Fruit fly (Drosophila melanogaster): ENCODE data around the gene Set8.
A peak's percentile ranks its signal among the peaks of the same experiment; 100 is the strongest.

The Set8 gene

DNA sequence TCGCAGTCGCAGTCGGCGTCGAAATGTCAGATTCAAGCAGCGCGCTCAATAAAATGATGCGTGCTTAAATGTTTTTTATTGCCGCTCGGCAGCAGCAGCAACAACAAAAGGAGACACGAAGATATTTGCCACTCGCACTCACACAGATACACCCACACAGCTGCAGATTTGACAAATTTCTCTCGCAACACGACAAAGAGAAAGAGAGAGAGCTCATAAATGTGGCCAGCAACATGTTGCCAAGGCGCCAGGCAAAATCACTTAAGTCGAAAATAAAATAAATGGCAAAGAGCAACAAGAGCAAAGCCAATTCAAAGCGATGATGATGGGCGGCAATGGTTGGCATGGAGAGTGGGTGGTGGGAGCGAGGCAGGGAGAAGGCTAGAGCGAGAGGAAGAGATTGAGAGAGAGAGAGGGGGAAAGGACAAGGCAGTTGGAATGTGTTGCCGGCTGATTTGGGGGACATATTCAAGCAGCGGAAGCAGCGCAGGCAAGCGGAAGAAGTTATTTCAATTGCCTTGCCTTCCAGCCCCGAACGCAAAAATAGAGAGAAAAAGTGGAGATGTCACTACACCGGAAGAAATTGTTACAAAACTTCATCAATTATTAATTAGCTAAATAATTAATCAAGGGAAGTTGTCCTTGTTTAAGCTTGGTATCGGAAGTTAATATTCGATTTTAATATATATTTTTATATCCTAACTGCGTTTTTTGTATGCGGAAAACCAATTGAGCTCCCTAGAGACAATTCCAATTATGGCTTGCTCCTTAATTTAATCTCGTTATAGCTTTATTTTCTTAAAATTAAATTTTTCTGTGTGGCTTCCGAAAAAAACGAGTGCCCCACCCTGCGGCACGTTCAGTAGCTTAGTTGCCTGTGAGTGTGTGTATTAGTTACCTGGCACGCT is 31.3 kb downstream of the Set8 start:
- TF ChIP-seq bab1 (GFP tag; optimal IDR thresholded peaks at IDR 0.05) (peak; percentile 3), kay (GFP tag; ENCODE audit: borderline replicate concordance) (peak; percentile 46), toe (GFP tag; optimal IDR thresholded peaks at IDR 0.05) (no peak), Clk (GFP tag; optimal IDR thresholded peaks at IDR 0.05) (no peak), ovo (GFP tag; optimal IDR thresholded peaks at IDR 0.05) (no peak), pad (GFP tag; optimal IDR thresholded peaks at IDR 0.05) (no peak), CG12768 (GFP tag; optimal IDR thresholded peaks at IDR 0.05) (no peak), Crg-1 (GFP tag; optimal IDR thresholded peaks at IDR 0.05) (no peak), Hr96 (GFP tag; optimal IDR thresholded peaks at IDR 0.05) (no peak), CG7045 (GFP tag; optimal IDR thresholded peaks at IDR 0.05) (no peak), tj (GFP tag; optimal IDR thresholded peaks at IDR 0.05) (peak; percentile 27), cnc (optimal IDR thresholded peaks at IDR 0.05) (no peak), CG33017 (tag; optimal IDR thresholded peaks at IDR 0.05) (no peak), CG7101 (tag; optimal IDR thresholded peaks at IDR 0.05) (no peak), cic (GFP tag; optimal IDR thresholded peaks at IDR 0.05) (no peak), CG1620 (GFP tag; optimal IDR thresholded peaks at IDR 0.05) (no peak)

DNA sequence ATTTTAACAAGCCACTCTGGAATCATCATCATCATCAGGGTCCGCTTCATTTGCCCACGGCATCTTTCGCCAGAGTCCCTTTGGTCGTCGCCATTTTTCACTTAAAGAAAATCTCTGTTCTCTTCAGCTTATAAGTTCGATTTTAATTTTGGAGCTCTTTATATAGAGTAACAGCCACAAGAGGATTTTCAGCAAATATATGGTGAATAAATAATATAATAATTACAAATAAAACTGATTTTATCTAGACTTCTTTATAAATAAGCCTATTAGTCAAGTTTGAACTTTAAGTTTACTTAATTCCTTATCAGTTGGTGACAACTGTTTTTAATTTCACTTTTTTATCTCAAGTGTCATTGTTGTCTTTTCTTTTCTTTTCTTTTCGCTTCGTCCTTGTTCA is 32.6 kb downstream of the Set8 start:
- TF ChIP-seq CG11617 (GFP tag; optimal IDR thresholded peaks at IDR 0.05): no peak
- no peak for TF ChIP-seq Mnt (GFP tag; optimal IDR thresholded peaks at IDR 0.05)
- no peak for TF ChIP-seq CG7101 (tag; optimal IDR thresholded peaks at IDR 0.05)
- peak; percentile 3 for TF ChIP-seq kay (GFP tag; ENCODE audit: borderline replicate concordance)
- no peak for TF ChIP-seq CG33017 (tag; optimal IDR thresholded peaks at IDR 0.05)

DNA sequence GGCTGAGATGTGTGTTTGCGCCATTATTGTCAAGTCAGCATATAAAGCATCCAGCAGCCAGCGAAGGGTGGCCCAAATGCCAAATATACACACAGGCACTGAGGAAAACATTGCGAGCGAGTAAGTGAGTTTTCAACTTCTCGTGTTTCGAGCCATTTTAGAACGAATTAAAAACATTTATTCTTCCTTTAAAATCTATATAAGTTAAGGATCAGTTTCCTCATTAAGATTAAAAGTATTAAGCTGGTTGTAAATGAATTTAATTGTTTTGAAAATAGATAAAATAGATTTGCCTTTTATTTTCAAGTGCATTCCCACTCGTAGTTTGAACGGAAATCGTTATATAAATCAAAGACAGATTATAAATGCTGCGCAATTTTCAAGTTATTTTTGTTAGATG is 35.6 kb downstream of the Set8 start:
- TF ChIP-seq kay (GFP tag; ENCODE audit: borderline replicate concordance): no peak
- TF ChIP-seq CG12768 (GFP tag; optimal IDR thresholded peaks at IDR 0.05): no peak
- TF ChIP-seq cic (GFP tag; optimal IDR thresholded peaks at IDR 0.05): no peak
- no peak for TF ChIP-seq pad (GFP tag; optimal IDR thresholded peaks at IDR 0.05)
- no peak for TF ChIP-seq Crg-1 (GFP tag; optimal IDR thresholded peaks at IDR 0.05)
- no peak for TF ChIP-seq toe (GFP tag; optimal IDR thresholded peaks at IDR 0.05)
- no peak for TF ChIP-seq CG7045 (GFP tag; optimal IDR thresholded peaks at IDR 0.05)
- no peak for TF ChIP-seq Mnt (GFP tag; optimal IDR thresholded peaks at IDR 0.05)
- no peak for TF ChIP-seq ovo (GFP tag; optimal IDR thresholded peaks at IDR 0.05)
- TF ChIP-seq CG14711 (tag; optimal IDR thresholded peaks at IDR 0.05): no peak
- TF ChIP-seq CG7101 (tag; optimal IDR thresholded peaks at IDR 0.05): no peak
- no peak for TF ChIP-seq Hr96 (GFP tag; optimal IDR thresholded peaks at IDR 0.05)

DNA sequence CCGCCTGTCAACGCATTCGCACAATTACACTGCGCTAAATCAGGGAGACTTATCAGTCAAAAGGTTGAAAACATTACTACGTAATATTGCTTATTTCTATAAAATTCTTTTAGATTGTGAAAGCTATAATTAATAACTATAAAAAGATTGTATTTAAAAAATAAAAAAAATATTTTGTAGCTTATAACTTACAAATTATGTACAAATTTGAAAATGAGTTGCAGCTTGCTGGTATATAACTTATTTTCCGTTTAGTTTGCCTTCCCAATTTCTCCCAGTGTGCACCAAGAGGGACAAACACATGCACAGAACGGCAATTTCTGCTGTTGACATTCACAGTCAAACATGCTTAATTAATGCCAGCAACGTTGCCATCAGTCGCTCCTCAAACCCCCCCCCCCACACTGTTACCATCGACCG is 37.9 kb downstream of the Set8 start:
- no peak for TF ChIP-seq CG1620 (GFP tag; optimal IDR thresholded peaks at IDR 0.05)
- no peak for TF ChIP-seq Crg-1 (GFP tag; optimal IDR thresholded peaks at IDR 0.05)
- no peak for TF ChIP-seq kay (GFP tag; ENCODE audit: borderline replicate concordance)
- no peak for TF ChIP-seq toe (GFP tag; optimal IDR thresholded peaks at IDR 0.05)
- TF ChIP-seq CG14711 (tag; optimal IDR thresholded peaks at IDR 0.05): peak; percentile 54
- TF ChIP-seq CG7101 (tag; optimal IDR thresholded peaks at IDR 0.05): peak; percentile 70
- TF ChIP-seq ovo (GFP tag; optimal IDR thresholded peaks at IDR 0.05): peak; percentile 20
- TF ChIP-seq pad (GFP tag; optimal IDR thresholded peaks at IDR 0.05): peak; percentile 41
- peak; percentile 76 for TF ChIP-seq CG11617 (GFP tag; optimal IDR thresholded peaks at IDR 0.05)
- peak; percentile 55 for TF ChIP-seq tj (GFP tag; optimal IDR thresholded peaks at IDR 0.05)
- peak; percentile 58 for TF ChIP-seq Clk (GFP tag; optimal IDR thresholded peaks at IDR 0.05)
- TF ChIP-seq bab1 (GFP tag; optimal IDR thresholded peaks at IDR 0.05): peak; percentile 47
- TF ChIP-seq CG7045 (GFP tag; optimal IDR thresholded peaks at IDR 0.05): peak; percentile 77
- no peak for TF ChIP-seq Mnt (GFP tag; optimal IDR thresholded peaks at IDR 0.05)
- peak; percentile 58 for TF ChIP-seq CG12768 (GFP tag; optimal IDR thresholded peaks at IDR 0.05)
- peak; percentile 64 for TF ChIP-seq CG33017 (tag; optimal IDR thresholded peaks at IDR 0.05)

DNA sequence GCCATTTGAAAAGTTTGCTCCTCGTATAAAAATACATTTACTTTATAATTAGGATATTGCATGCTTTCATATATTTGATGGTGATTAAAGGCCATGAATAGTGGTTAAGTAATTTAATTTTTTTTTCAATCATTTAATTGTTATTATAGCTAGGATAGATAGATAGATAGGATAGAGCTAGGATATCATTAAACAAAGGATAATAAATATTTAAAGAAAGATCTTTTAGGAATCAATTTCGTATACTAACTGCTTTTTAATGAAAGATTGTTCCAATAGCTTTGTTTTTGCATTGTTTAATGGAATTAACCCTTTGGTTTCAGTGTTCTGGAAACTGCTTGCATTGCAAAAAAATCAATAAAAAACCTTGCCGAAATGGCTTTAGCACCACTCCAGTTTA is 38.8 kb downstream of the Set8 start:
- TF ChIP-seq CG1620 (GFP tag; optimal IDR thresholded peaks at IDR 0.05): no peak
- TF ChIP-seq CG12768 (GFP tag; optimal IDR thresholded peaks at IDR 0.05): no peak
- no peak for TF ChIP-seq tj (GFP tag; optimal IDR thresholded peaks at IDR 0.05)
- TF ChIP-seq CG14711 (tag; optimal IDR thresholded peaks at IDR 0.05): no peak
- no peak for TF ChIP-seq Hr96 (GFP tag; optimal IDR thresholded peaks at IDR 0.05)
- TF ChIP-seq CG5204 (GFP tag; optimal IDR thresholded peaks at IDR 0.05): no peak
- no peak for TF ChIP-seq toe (GFP tag; optimal IDR thresholded peaks at IDR 0.05)
- no peak for TF ChIP-seq pad (GFP tag; optimal IDR thresholded peaks at IDR 0.05)
- no peak for TF ChIP-seq bab1 (GFP tag; optimal IDR thresholded peaks at IDR 0.05)
- TF ChIP-seq cic (GFP tag; optimal IDR thresholded peaks at IDR 0.05): no peak
- no peak for TF ChIP-seq kay (GFP tag; ENCODE audit: borderline replicate concordance)
- no peak for TF ChIP-seq Mnt (GFP tag; optimal IDR thresholded peaks at IDR 0.05)
- TF ChIP-seq CG7045 (GFP tag; optimal IDR thresholded peaks at IDR 0.05): no peak

DNA sequence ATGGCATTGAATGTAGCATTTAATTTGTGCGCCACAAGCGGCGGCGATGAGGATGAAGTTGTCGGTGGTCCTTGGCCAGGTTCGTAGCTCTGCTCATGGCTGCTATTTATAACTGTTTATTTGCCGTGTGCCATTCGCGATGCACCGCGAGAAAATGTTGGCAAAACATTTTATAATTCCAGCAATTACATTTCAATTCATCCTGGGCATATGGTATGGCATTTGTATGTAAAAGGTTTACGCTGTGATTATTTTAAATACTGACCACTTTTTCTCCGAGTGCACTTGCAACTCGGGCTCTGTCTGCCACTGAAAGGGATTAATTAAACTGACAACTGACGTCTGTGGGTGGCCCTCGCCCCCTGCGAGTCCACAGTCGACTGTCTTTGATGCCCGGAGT is 40.8 kb downstream of the Set8 start:
- TF ChIP-seq Hr96 (GFP tag; optimal IDR thresholded peaks at IDR 0.05) (no peak), CG5204 (GFP tag; optimal IDR thresholded peaks at IDR 0.05) (no peak), Clk (GFP tag; optimal IDR thresholded peaks at IDR 0.05) (no peak), toe (GFP tag; optimal IDR thresholded peaks at IDR 0.05) (no peak)

All from whole organism, adult.